Worm (Caenorhabditis elegans) whole organism, L1 larva: ENCODE measurements around the gene W09C2.8.

Experiments used
- C04F5.9 ChIP-seq: sonication (generic microtip); optimal IDR thresholded peaks from 2 replicates; lab custom pipeline; 2016; ENCODE audit warnings: missing genetic modification characterization, missing compliant biosample characterization
- C34B4.2 ChIP-seq: sonication (generic microtip); optimal IDR thresholded peaks from 2 replicates; lab custom pipeline; 2017; ENCODE audit warnings: mild to moderate bottlenecking, missing genetic modification characterization, missing compliant biosample characterization
- aha-1 ChIP-seq: fragments of 150-350 bp; optimal IDR thresholded peaks from 2 replicates; lab custom pipeline; 2014; ENCODE audit warnings: missing biosample characterization, missing genetic modification characterization
- ama-1 ChIP-seq: fragments of 150-350 bp; optimal IDR thresholded peaks from 2 replicates; lab custom pipeline; 2014
- ceh-63 ChIP-seq: fragments of 200-800 bp; sonication (Bioruptor generic); optimal IDR thresholded peaks from 2 replicates; lab custom pipeline; 2018; ENCODE audit warnings: mild to moderate bottlenecking, missing genetic modification characterization, missing compliant biosample characterization
- ceh-8 ChIP-seq: fragments of 200-800 bp; sonication (Bioruptor generic); optimal IDR thresholded peaks from 2 replicates; lab custom pipeline; 2018; ENCODE audit warnings: mild to moderate bottlenecking, missing genetic modification characterization, moderate library complexity, missing compliant biosample characterization
- ceh-88 ChIP-seq: fragments of 200-800 bp; sonication (Bioruptor generic); IDR thresholded peaks from 2 replicates; pipeline ENCODE4 v1.3.6; 2022; ENCODE audit warnings: missing genetic modification characterization, missing compliant biosample characterization
- ces-1 ChIP-seq: fragments of 150-350 bp; optimal IDR thresholded peaks from 2 replicates; lab custom pipeline; 2014; ENCODE audit warnings: missing biosample characterization, missing genetic modification reagents, missing genetic modification characterization
- dsc-1 ChIP-seq: sonication (generic microtip); optimal IDR thresholded peaks from 2 replicates; lab custom pipeline; 2016; ENCODE audit warnings: mild to moderate bottlenecking, missing genetic modification characterization, missing compliant biosample characterization
- elt-2 ChIP-seq: sonication (generic microtip); optimal IDR thresholded peaks from 2 replicates; lab custom pipeline; 2016; ENCODE audit warnings: missing genetic modification characterization, mild to moderate bottlenecking, inconsistent platforms, missing compliant biosample characterization, missing genetic modification reagents
- ets-5 ChIP-seq: fragments of 200-800 bp; sonication (Bioruptor generic); IDR thresholded peaks from 2 replicates; pipeline ENCODE4 v1.3.6; 2022; ENCODE audit warnings: missing genetic modification characterization, missing compliant biosample characterization
- fos-1 ChIP-seq: fragments of 150-350 bp; optimal IDR thresholded peaks from 2 replicates; lab custom pipeline; 2014; ENCODE audit warnings: missing biosample characterization, missing genetic modification characterization
- hlh-17 ChIP-seq: fragments of 200-800 bp; sonication (Bioruptor generic); optimal IDR thresholded peaks from 2 replicates; lab custom pipeline; 2018; ENCODE audit warnings: missing genetic modification characterization, mild to moderate bottlenecking, missing compliant biosample characterization, moderate library complexity, borderline replicate concordance
- hlh-4 ChIP-seq: sonication (generic microtip); optimal IDR thresholded peaks from 2 replicates; lab custom pipeline; 2016; ENCODE audit warnings: mild to moderate bottlenecking, missing genetic modification characterization, missing compliant biosample characterization
- hpl-2 ChIP-seq: fragments of 150-350 bp; optimal IDR thresholded peaks from 2 replicates; lab custom pipeline; 2014; ENCODE audit warnings: missing biosample characterization, missing genetic modification reagents, missing genetic modification characterization
- lin-14 ChIP-seq: fragments of 200-800 bp; sonication (Bioruptor generic); optimal IDR thresholded peaks from 2 replicates; lab custom pipeline; 2018; ENCODE audit warnings: mild to moderate bottlenecking, missing genetic modification characterization, moderate library complexity, missing compliant biosample characterization
- lin-15B ChIP-seq: fragments of 150-350 bp; sonication (generic microtip); optimal IDR thresholded peaks from 3 replicates; lab custom pipeline; 2014; ENCODE audit warnings: missing biosample characterization, missing genetic modification characterization
- lin-35 ChIP-seq, 2 experiments: fragments of 150-350 bp; optimal IDR thresholded peaks; 2 replicates each; lab custom pipeline; 2014; ENCODE audit warnings: missing biosample characterization in 2 of 2, missing genetic modification characterization in 2 of 2, missing genetic modification reagents in 2 of 2
- lin-39 ChIP-seq: fragments of 150-350 bp; optimal IDR thresholded peaks from 2 replicates; lab custom pipeline; 2014; ENCODE audit warnings: missing biosample characterization, missing genetic modification reagents, missing genetic modification characterization
- lir-3 ChIP-seq: sonication (generic microtip); optimal IDR thresholded peaks from 2 replicates; lab custom pipeline; 2016; ENCODE audit warnings: mild to moderate bottlenecking, missing genetic modification characterization, moderate library complexity, missing compliant biosample characterization; ENCODE audit not compliant: poor library complexity
- lsy-2 ChIP-seq, 2 experiments: fragments of 150-350 bp; optimal IDR thresholded peaks; 2 replicates each; lab custom pipeline; 2014; ENCODE audit warnings: missing biosample characterization in 2 of 2, missing genetic modification characterization in 2 of 2
- nhr-11 ChIP-seq: fragments of 150-350 bp; optimal IDR thresholded peaks from 2 replicates; lab custom pipeline; 2014; ENCODE audit warnings: missing biosample characterization, missing genetic modification characterization
- nhr-12 ChIP-seq: sonication (generic microtip); optimal IDR thresholded peaks from 2 replicates; lab custom pipeline; 2017; ENCODE audit warnings: missing biosample characterization, missing genetic modification characterization
- nhr-47 ChIP-seq: sonication (generic microtip); optimal IDR thresholded peaks from 2 replicates; lab custom pipeline; 2016; ENCODE audit warnings: mild to moderate bottlenecking, missing genetic modification characterization, moderate library complexity, missing compliant biosample characterization
- nhr-71 ChIP-seq: sonication (generic microtip); optimal IDR thresholded peaks from 2 replicates; lab custom pipeline; 2016; ENCODE audit warnings: mild to moderate bottlenecking, missing genetic modification characterization, moderate library complexity, missing compliant biosample characterization
- pag-3 ChIP-seq: sonication (generic microtip); optimal IDR thresholded peaks from 2 replicates; lab custom pipeline; 2017; ENCODE audit warnings: missing genetic modification characterization, mild to moderate bottlenecking, missing compliant biosample characterization, antibody characterized with exemption, borderline replicate concordance; ENCODE audit not compliant: insufficient read depth
- rnt-1 ChIP-seq: sonication (generic microtip); optimal IDR thresholded peaks from 2 replicates; lab custom pipeline; 2016; ENCODE audit warnings: mild to moderate bottlenecking, missing genetic modification characterization, moderate library complexity, missing compliant biosample characterization
- skn-1 ChIP-seq: fragments of 150-350 bp; optimal IDR thresholded peaks from 2 replicates; lab custom pipeline; 2014; ENCODE audit warnings: missing biosample characterization, missing genetic modification characterization
- tlp-1 ChIP-seq: fragments of 150-350 bp; optimal IDR thresholded peaks from 2 replicates; lab custom pipeline; 2014; ENCODE audit warnings: missing biosample characterization, missing genetic modification characterization
- unc-130 ChIP-seq: fragments of 150-350 bp; optimal IDR thresholded peaks from 2 replicates; lab custom pipeline; 2017; ENCODE audit warnings: missing biosample characterization, missing genetic modification characterization, inconsistent platforms
- unc-86 ChIP-seq: sonication (generic microtip); optimal IDR thresholded peaks from 2 replicates; lab custom pipeline; 2016; ENCODE audit warnings: missing genetic modification characterization, missing compliant biosample characterization
- unc-98 ChIP-seq: fragments of 200-800 bp; sonication (Bioruptor generic); IDR thresholded peaks from 2 replicates; pipeline ENCODE4 v1.3.6; 2022; ENCODE audit warnings: missing genetic modification characterization, missing compliant biosample characterization
- vab-15 ChIP-seq: sonication (generic microtip); optimal IDR thresholded peaks from 2 replicates; lab custom pipeline; 2017; ENCODE audit warnings: missing genotype, mild to moderate bottlenecking, missing genetic modification characterization, missing compliant biosample characterization
- zip-4 ChIP-seq: fragments of 200-800 bp; sonication (Bioruptor generic); optimal IDR thresholded peaks from 2 replicates; lab custom pipeline; 2018; ENCODE audit warnings: mild to moderate bottlenecking, missing genetic modification characterization, moderate library complexity, missing compliant biosample characterization
- ztf-11 ChIP-seq, 2 experiments: sonication (generic microtip); optimal IDR thresholded peaks; 2 replicates each; lab custom pipeline; 2016 to 2017; ENCODE audit warnings: missing genetic modification characterization in 2 of 2, missing biosample characterization in 1 of 2, missing compliant biosample characterization in 1 of 2

W09C2.8 gene

DNA sequence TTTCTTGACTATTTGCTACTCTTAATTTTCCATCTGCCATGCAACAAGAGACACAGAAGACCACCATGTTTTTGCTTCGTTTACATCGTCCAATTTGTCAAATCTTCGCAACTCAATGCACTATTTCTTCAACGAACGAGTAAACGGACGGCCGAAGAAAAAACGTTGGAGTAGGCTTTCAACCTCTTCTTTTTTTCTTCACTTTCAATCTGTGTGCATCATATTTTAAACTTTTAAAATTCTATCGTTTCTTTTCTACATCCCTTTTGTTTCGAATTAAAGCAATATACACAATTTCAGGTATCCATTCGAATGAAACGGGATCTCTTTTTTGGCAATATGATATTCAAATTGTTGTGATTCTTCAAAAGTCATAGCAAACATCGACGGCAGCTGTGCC lies 33.6 kb upstream of the W09C2.8 start, which contains the start of gene acc-1:
TSS of gene acc-1 (plus strand) at position 301 of the 400 bp plus-strand sequence.
- TF ChIP-seq ztf-11 (tag; optimal IDR thresholded peaks at IDR 0.05; lab: Kevin White, UChicago) = no peak

DNA sequence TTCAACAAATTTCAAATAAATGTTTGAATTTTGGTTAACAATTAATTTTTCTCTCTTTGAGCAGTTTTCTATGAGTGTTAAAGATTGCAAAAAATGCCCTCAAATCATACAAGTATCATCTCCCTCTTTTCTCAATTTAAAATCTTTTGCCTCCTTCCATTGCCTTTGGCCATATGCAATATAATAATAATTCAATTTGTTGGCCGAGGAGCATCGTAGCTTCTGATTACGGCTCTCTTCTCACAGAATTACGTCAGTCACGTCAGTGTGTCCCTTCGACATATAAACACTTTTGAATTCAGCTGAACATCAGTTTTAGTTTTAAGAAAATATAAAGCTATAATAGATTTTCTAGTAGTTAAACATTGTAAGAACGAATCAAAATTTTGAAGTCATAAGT lies 31.4 kb upstream of the W09C2.8 start:
- TF ChIP-seq unc-86 (tag; lab: Kevin White, UChicago) = no peak
- no peak for TF ChIP-seq fos-1 (tag; lab: Kevin White, UChicago)
- TF ChIP-seq skn-1 (tag; lab: Kevin White, UChicago) = no peak
- no peak for TF ChIP-seq hlh-4 (tag; lab: Kevin White, UChicago)
- no peak for TF ChIP-seq ceh-8 (GFP tag; lab: Kevin White, UChicago)
- peak; percentile 22 for TF ChIP-seq lin-14

DNA sequence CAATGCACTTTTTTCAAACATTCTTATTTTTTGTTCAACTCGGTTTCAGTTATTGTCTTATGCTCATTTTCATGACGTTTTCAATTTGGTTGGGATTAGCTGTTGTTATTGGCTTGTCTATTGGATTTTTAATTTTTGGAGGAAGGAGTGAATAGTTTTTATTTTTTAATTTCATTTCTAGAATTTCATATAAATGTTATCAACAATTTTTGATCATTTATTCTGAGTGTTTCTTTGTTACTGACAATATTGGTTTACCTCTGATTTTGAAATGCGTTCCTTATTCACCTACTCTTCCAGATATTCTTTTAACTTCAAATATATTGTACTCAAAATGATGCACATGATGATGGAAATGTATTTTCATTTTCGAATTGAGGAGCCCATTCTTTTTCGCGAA lies 29.8 kb upstream of the W09C2.8 start, which contains the start of gene F58G6.7:
TSS of gene F58G6.7 (plus strand) at position 301 of the 400 bp plus-strand sequence.
- TF ChIP-seq C34B4.2 (no peak), tlp-1 (tag; lab: Kevin White, UChicago) (no peak), elt-2 (tag; lab: Kevin White, UChicago) (no peak), nhr-11 (tag; lab: Kevin White, UChicago) (no peak), pag-3 (no peak), lin-15B (tag; lab: Kevin White, UChicago) (no peak), lir-3 (tag; lab: Kevin White, UChicago) (no peak), ceh-63 (no peak), ztf-11 (tag; optimal IDR thresholded peaks at IDR 0.05; lab: Kevin White, UChicago) (no peak), lin-35 (GFP tag; optimal IDR thresholded peaks at IDR 0.05; lab: Kevin White, UChicago) (no peak), nhr-71 (tag; lab: Kevin White, UChicago) (no peak), ceh-88 (GFP tag; lab: Robert Waterston, UW) (no peak), aha-1 (tag; lab: Kevin White, UChicago) (no peak), dsc-1 (no peak), unc-86 (tag; lab: Kevin White, UChicago) (no peak), C04F5.9 (tag; lab: Kevin White, UChicago) (no peak), rnt-1 (tag; lab: Kevin White, UChicago) (no peak), lsy-2 (tag; optimal IDR thresholded peaks at IDR 0.05; lab: Kevin White, UChicago) (no peak), unc-98 (GFP tag; lab: Robert Waterston, UW) (no peak)

DNA sequence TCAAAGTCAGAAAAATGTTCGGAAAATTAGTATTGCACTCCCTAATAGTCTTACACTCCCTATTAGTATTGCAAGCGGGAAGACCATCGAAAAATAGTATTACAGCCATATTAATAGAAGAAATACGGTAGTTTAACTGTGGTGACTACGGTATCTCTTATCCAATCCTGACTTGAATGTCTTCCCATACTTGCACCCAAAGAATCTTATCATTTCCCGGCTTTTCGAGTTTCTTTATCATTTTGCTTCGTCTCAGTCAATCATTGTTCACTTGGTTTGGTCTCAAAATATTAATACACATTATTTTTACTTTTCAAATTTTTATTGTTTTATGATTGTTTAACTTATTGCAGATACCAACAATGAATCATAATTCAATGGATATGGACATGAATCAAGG lies 29.0 kb upstream of the W09C2.8 start, which contains the start of gene F58G6.3:
TSS of gene F58G6.3 (plus strand) at position 352 of the 400 bp plus-strand sequence.
- no peak for TF ChIP-seq aha-1 (tag; lab: Kevin White, UChicago)
- no peak for TF ChIP-seq lin-39 (tag; lab: Kevin White, UChicago)
- no peak for TF ChIP-seq unc-130 (tag; lab: Kevin White, UChicago)
- no peak for TF ChIP-seq ces-1
- no peak for TF ChIP-seq vab-15 (tag; lab: Kevin White, UChicago)
- TF ChIP-seq hpl-2 (GFP tag; lab: Kevin White, UChicago) = no peak
- TF ChIP-seq ama-1 (lab: Kevin White, UChicago) = no peak
- no peak for TF ChIP-seq zip-4 (GFP tag; lab: Kevin White, UChicago)
- TF ChIP-seq nhr-71 (tag; lab: Kevin White, UChicago) = no peak
- no peak for TF ChIP-seq nhr-47
- TF ChIP-seq hlh-17 (GFP tag; lab: Kevin White, UChicago) = no peak
- no peak for TF ChIP-seq ets-5
- TF ChIP-seq nhr-12 (tag; lab: Kevin White, UChicago) = no peak
